Worm (Caenorhabditis elegans) whole organism, L4/young adult: ENCODE measurements around the gene srsx-26.

Source experiments
- W03F9.2 ChIP-seq: fragments of 150-350 bp; optimal IDR thresholded peaks from 2 replicates; lab custom pipeline; 2014; ENCODE audit warnings: missing biosample characterization, missing genetic modification characterization
- dao-5 ChIP-seq: sonication (generic microtip); optimal IDR thresholded peaks from 2 replicates; lab custom pipeline; 2016; ENCODE audit warnings: missing genotype, missing genetic modification characterization, moderate library complexity, missing compliant biosample characterization
- him-1 ChIP-seq: sonication (generic microtip); optimal IDR thresholded peaks from 2 replicates; lab custom pipeline; 2016; ENCODE audit warnings: missing genotype, missing genetic modification reagents, missing genetic modification characterization, missing compliant biosample characterization

- TF ChIP-seq dao-5 (no peak), him-1 (tag; lab: Kevin White, UChicago) (no peak), W03F9.2 (tag; lab: Kevin White, UChicago) (no peak)
Measured at ce11 chrV:10146787-10147186, 1.7 kb upstream of the srsx-26 start.
